Worm (Caenorhabditis elegans): ENCODE results near the gene F55C12.6.

DNA sequence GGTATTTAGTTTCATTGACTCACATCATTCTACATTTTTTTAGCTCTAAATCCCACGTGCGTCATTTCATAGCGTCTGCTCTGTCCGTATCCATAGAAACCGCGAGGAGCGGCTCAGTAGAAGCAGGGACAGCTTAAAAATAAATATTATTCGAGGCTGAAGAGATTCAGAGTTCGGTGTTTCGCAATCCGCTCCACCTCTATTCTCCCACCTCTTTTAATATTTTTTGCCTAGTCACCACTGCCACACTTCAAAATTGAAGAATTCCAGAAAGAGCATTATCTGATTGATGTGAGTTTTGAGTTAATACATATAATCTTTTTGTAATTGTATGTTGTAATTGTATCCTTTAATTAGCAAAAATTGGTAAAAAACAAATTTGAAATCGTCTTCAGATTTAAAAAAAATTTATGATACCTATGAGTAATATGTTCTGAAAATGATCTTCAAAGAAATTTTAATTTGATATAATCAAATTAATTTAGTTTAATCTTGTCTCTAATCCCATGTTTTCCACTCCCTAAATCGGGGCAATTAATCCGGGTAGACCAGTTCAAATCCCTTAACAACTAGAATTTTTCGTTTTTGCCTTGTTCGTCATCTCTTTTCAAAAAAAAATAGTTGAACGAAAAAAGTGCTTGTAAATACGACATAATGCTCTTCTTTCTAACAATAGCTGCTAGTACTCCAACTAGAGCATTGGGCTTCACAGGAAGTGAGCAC is 13.6 kb upstream of the F55C12.6 start:
- TF ChIP-seq ref-2 (tag; optimal IDR thresholded peaks at IDR 0.05) (no peak), tbx-2 (tag; optimal IDR thresholded peaks at IDR 0.05) (no peak), dmd-4 (tag; optimal IDR thresholded peaks at IDR 0.05; ENCODE audit: borderline replicate concordance) (no peak), ets-4 (tag; optimal IDR thresholded peaks at IDR 0.05) (no peak), fkh-10 (GFP tag; optimal IDR thresholded peaks at IDR 0.05) (no peak)

Data from whole organism, late embryonic.